Fruit fly (Drosophila melanogaster) whole organism, wandering third instar larva: ENCODE results near the gene CG15930.

Source experiments
- Abd-B ChIP-seq: fragments of >200 bp; optimal IDR thresholded peaks from 2 replicates; lab custom pipeline; 2017; ENCODE audit warnings: missing biosample characterization, missing genetic modification characterization
- CG32264 ChIP-seq: fragments of 200-800 bp; sonication (Bioruptor generic); optimal IDR thresholded peaks from 2 replicates; lab custom pipeline; 2016; ENCODE audit warnings: missing biosample characterization, missing genetic modification characterization
- CG9705 ChIP-seq: fragments of 200-800 bp; sonication (Bioruptor generic); optimal IDR thresholded peaks from 2 replicates; lab custom pipeline; 2018; ENCODE audit warnings: missing biosample characterization, mild to moderate bottlenecking, missing genetic modification characterization
- CrebA ChIP-seq: fragments of 200-800 bp; sonication (Bioruptor generic); optimal IDR thresholded peaks from 2 replicates; lab custom pipeline; 2016; ENCODE audit warnings: missing biosample characterization, mild to moderate bottlenecking, missing genetic modification characterization, borderline replicate concordance
- Dfd ChIP-seq: fragments of >200 bp; optimal IDR thresholded peaks from 2 replicates; lab custom pipeline; 2017; ENCODE audit warnings: missing biosample characterization, missing genetic modification characterization
- Dif ChIP-seq: fragments of 200-275, 200-300 bp; sonication (Bioruptor generic); optimal IDR thresholded peaks from 2 replicates; lab custom pipeline; 2018; ENCODE audit warnings: missing biosample characterization, missing genetic modification characterization; ENCODE audit not compliant: partially characterized antibody
- GATAd ChIP-seq: sonication (Bioruptor generic); optimal IDR thresholded peaks from 2 replicates; lab custom pipeline; 2016; ENCODE audit warnings: missing biosample characterization, missing genetic modification characterization
- HLH106 ChIP-seq: fragments of 200-800 bp; optimal IDR thresholded peaks from 3 replicates; lab custom pipeline; 2019; ENCODE audit warnings: missing biosample characterization, mild to moderate bottlenecking, missing genetic modification characterization, moderate library complexity
- Hnf4 ChIP-seq: fragments of 200-800 bp; sonication (Bioruptor generic); optimal IDR thresholded peaks from 2 replicates; lab custom pipeline; 2016; ENCODE audit warnings: missing biosample characterization, mild to moderate bottlenecking, missing genetic modification characterization
- Hr78 ChIP-seq: fragments of >200 bp; optimal IDR thresholded peaks from 2 replicates; lab custom pipeline; 2017; ENCODE audit warnings: missing biosample characterization, missing genetic modification characterization
- Hr83 ChIP-seq: fragments of 200-300 bp; sonication (Bioruptor generic); optimal IDR thresholded peaks from 2 replicates; lab custom pipeline; 2016; ENCODE audit warnings: missing biosample characterization, mild to moderate bottlenecking, missing genetic modification characterization, moderate library complexity; ENCODE audit not compliant: poor library complexity, severe bottlenecking
- Jra ChIP-seq: sonication (Bioruptor generic); optimal IDR thresholded peaks from 2 replicates; lab custom pipeline; 2016; ENCODE audit warnings: missing biosample characterization, missing genetic modification characterization
- Mio ChIP-seq: sonication (Bioruptor generic); optimal IDR thresholded peaks from 2 replicates; lab custom pipeline; 2016; ENCODE audit warnings: missing biosample characterization, missing genetic modification characterization
- Myc ChIP-seq: fragments of >200 bp; optimal IDR thresholded peaks from 2 replicates; lab custom pipeline; 2017
- N ChIP-seq: fragments of >200 bp; optimal IDR thresholded peaks from 2 replicates; lab custom pipeline; 2018; ENCODE audit warnings: missing biosample characterization, missing external identifiers, missing genetic modification characterization
- OdsH ChIP-seq: fragments of 200-800 bp; sonication (Bioruptor generic); optimal IDR thresholded peaks from 2 replicates; lab custom pipeline; 2016; ENCODE audit warnings: missing biosample characterization, mild to moderate bottlenecking, missing genetic modification characterization
- Rel ChIP-seq, 2 experiments: fragments of 200-800 bp; sonication (Bioruptor generic) in 1 of 2; optimal IDR thresholded peaks; 2 replicates in 1 of 2; 3 replicates in 1 of 2; lab custom pipeline; 2016 to 2019; ENCODE audit warnings: mild to moderate bottlenecking in 2 of 2, missing biosample characterization in 2 of 2, missing genetic modification characterization in 2 of 2, moderate library complexity in 1 of 2
- Sp1 ChIP-seq: fragments of 200-800 bp; sonication (Bioruptor generic); optimal IDR thresholded peaks from 3 replicates; lab custom pipeline; 2019; ENCODE audit warnings: missing biosample characterization, mild to moderate bottlenecking, missing genetic modification characterization, moderate library complexity
- Vsx2 ChIP-seq: fragments of 200-300, 225-300 bp; sonication (Bioruptor generic); optimal IDR thresholded peaks from 2 replicates; lab custom pipeline; 2018; ENCODE audit warnings: missing biosample characterization, missing genetic modification characterization; ENCODE audit not compliant: partially characterized antibody
- br ChIP-seq: fragments of 200-800 bp; sonication (Bioruptor generic); optimal IDR thresholded peaks from 2 replicates; lab custom pipeline; 2016; ENCODE audit warnings: missing biosample characterization, missing genetic modification characterization
- brk ChIP-seq: fragments of 200-800 bp; sonication (Bioruptor generic); optimal IDR thresholded peaks from 2 replicates; lab custom pipeline; 2016; ENCODE audit warnings: missing biosample characterization, mild to moderate bottlenecking, missing genetic modification characterization
- dl ChIP-seq, 2 experiments: fragments of 175-275, 200-275 bp in 1 of 2; fragments of 200-275 bp in 1 of 2; sonication (Bioruptor generic); optimal IDR thresholded peaks; lab custom pipeline; 2018; ENCODE audit warnings: mild to moderate bottlenecking in 2 of 2, missing biosample characterization in 2 of 2, missing genetic modification characterization in 2 of 2, moderate library complexity in 2 of 2; ENCODE audit not compliant: partially characterized antibody in 2 of 2, insufficient read depth in 1 of 2
- dmrt93B ChIP-seq: fragments of 200-800 bp; sonication (Bioruptor generic); optimal IDR thresholded peaks from 2 replicates; lab custom pipeline; 2018; ENCODE audit warnings: missing biosample characterization, mild to moderate bottlenecking, missing genetic modification characterization
- dsf ChIP-seq: sonication (Bioruptor generic); optimal IDR thresholded peaks from 2 replicates; lab custom pipeline; 2016; ENCODE audit warnings: missing biosample characterization, missing genetic modification characterization, borderline replicate concordance
- ey ChIP-seq: fragments of 200-800 bp; sonication (Bioruptor generic); optimal IDR thresholded peaks from 2 replicates; lab custom pipeline; 2016; ENCODE audit warnings: missing biosample characterization, missing genetic modification characterization
- foxo ChIP-seq, 2 experiments: fragments of 200-800 bp; sonication (Bioruptor generic); optimal IDR thresholded peaks; 2 replicates in 1 of 2; 3 replicates in 1 of 2; lab custom pipeline; 2016 to 2017; ENCODE audit warnings: missing biosample characterization in 2 of 2, missing genetic modification characterization in 2 of 2
- fru ChIP-seq: fragments of 200-800 bp; sonication (Bioruptor generic); optimal IDR thresholded peaks from 3 replicates; lab custom pipeline; 2016; ENCODE audit warnings: missing biosample characterization, mild to moderate bottlenecking, missing genetic modification characterization
- h ChIP-seq: fragments of 200-800 bp; sonication (Bioruptor generic); optimal IDR thresholded peaks from 3 replicates; lab custom pipeline; 2016; ENCODE audit warnings: missing biosample characterization, mild to moderate bottlenecking, missing genetic modification characterization
- jim ChIP-seq: fragments of 175-275, 200-325 bp; sonication (Bioruptor generic); optimal IDR thresholded peaks from 2 replicates; lab custom pipeline; 2016; ENCODE audit warnings: missing biosample characterization, mild to moderate bottlenecking, missing genetic modification characterization
- lola ChIP-seq: fragments of >200 bp; optimal IDR thresholded peaks from 2 replicates; lab custom pipeline; 2017; ENCODE audit warnings: missing biosample characterization, missing genetic modification characterization
- pan ChIP-seq: fragments of >200 bp; optimal IDR thresholded peaks from 2 replicates; lab custom pipeline; 2017
- psq ChIP-seq: fragments of 200-800 bp; sonication (Bioruptor generic); optimal IDR thresholded peaks from 3 replicates; lab custom pipeline; 2017; ENCODE audit warnings: missing biosample characterization, mild to moderate bottlenecking, missing genetic modification characterization, moderate library complexity
- rgr ChIP-seq: fragments of 200-800 bp; sonication (Bioruptor generic); optimal IDR thresholded peaks from 3 replicates; lab custom pipeline; 2016; ENCODE audit warnings: missing biosample characterization, mild to moderate bottlenecking, missing genetic modification characterization
- sage ChIP-seq: fragments of 200-800 bp; sonication (Bioruptor generic); optimal IDR thresholded peaks from 2 replicates; lab custom pipeline; 2016; ENCODE audit warnings: missing biosample characterization, mild to moderate bottlenecking, missing genetic modification characterization
- sv ChIP-seq: fragments of 200-800 bp; sonication (Bioruptor generic); optimal IDR thresholded peaks from 3 replicates; lab custom pipeline; 2016; ENCODE audit warnings: missing biosample characterization, missing genetic modification characterization
- tai ChIP-seq: sonication (Bioruptor generic); optimal IDR thresholded peaks from 2 replicates; lab custom pipeline; 2016; ENCODE audit warnings: missing biosample characterization, missing genetic modification characterization
- usp ChIP-seq: fragments of >200 bp; optimal IDR thresholded peaks from 2 replicates; lab custom pipeline; 2017; ENCODE audit warnings: missing biosample characterization, missing genetic modification characterization
- woc ChIP-seq: sonication (Bioruptor generic); optimal IDR thresholded peaks from 2 replicates; lab custom pipeline; 2016; ENCODE audit warnings: missing biosample characterization, mild to moderate bottlenecking, missing genetic modification characterization

CG15930 gene

dm6 chrX:5305591-5305990, 11.5 kb downstream of the CG15930 start, which contains the start of gene CG3323:
Gene CG3323 (minus strand): TSS chrX:5305691.
- TF ChIP-seq brk (GFP tag; lab: Kevin White, UChicago) (no peak), dl (GFP tag; optimal IDR thresholded peaks at IDR 0.05; lab: Kevin White, UChicago; ENCODE audit: insufficient read depth in 1 of 2, partially characterized antibody in 2 of 2) (no peak)

dm6 chrX:5300623-5301283, 16.3 kb downstream of the CG15930 start:
- TF ChIP-seq usp (no peak), OdsH (GFP tag; lab: Kevin White, UChicago) (peak; percentile 14), CG9705 (GFP tag; lab: Kevin White, UChicago) (no peak), Vsx2 (no peak), Myc (lab: Kevin White, UChicago) (no peak), tai (GFP tag; lab: Kevin White, UChicago) (no peak), dsf (GFP tag; lab: Kevin White, UChicago) (no peak), HLH106 (tag; lab: Kevin White, UChicago) (peak; percentile 41), sage (GFP tag; lab: Kevin White, UChicago) (no peak), dl (GFP tag; optimal IDR thresholded peaks at IDR 0.05; lab: Kevin White, UChicago; ENCODE audit: insufficient read depth in 1 of 2, partially characterized antibody in 2 of 2) (no peak), Jra (GFP tag; lab: Kevin White, UChicago) (no peak), rgr (GFP tag; lab: Kevin White, UChicago) (peak; percentile 28), Dif (no peak), Hr78 (GFP tag; lab: Kevin White, UChicago) (no peak), Hr83 (no peak), brk (GFP tag; lab: Kevin White, UChicago) (no peak), fru (GFP tag; lab: Kevin White, UChicago) (peak; percentile 18), Sp1 (GFP tag; lab: Kevin White, UChicago) (peak; percentile 11), Dfd (peak; percentile 30), h (GFP tag; lab: Kevin White, UChicago) (peak; percentile 36), sv (GFP tag; lab: Kevin White, UChicago) (no peak), ey (GFP tag; lab: Kevin White, UChicago) (no peak), jim (GFP tag; lab: Kevin White, UChicago) (no peak), N (GFP tag; lab: Kevin White, UChicago) (no peak), Abd-B (GFP tag; lab: Kevin White, UChicago) (no peak), Mio (no peak), lola (GFP tag; lab: Kevin White, UChicago) (no peak), Hnf4 (no peak), GATAd (GFP tag; lab: Kevin White, UChicago) (no peak), pan (lab: Kevin White, UChicago) (no peak), CrebA (no peak), woc (GFP tag; lab: Kevin White, UChicago) (peak; percentile 45), Rel (GFP tag; optimal IDR thresholded peaks at IDR 0.05; lab: Kevin White, UChicago) (no peak), Rel (tag; optimal IDR thresholded peaks at IDR 0.05; lab: Kevin White, UChicago) (no peak), CG32264 (GFP tag; lab: Kevin White, UChicago) (no peak), foxo (GFP tag; optimal IDR thresholded peaks at IDR 0.05; lab: Kevin White, UChicago) (peak in 1 of 2 experiments; percentile 38), psq (GFP tag; lab: Kevin White, UChicago) (no peak), br (peak; percentile 44), dmrt93B (GFP tag; lab: Kevin White, UChicago) (peak; percentile 12)

DNA sequence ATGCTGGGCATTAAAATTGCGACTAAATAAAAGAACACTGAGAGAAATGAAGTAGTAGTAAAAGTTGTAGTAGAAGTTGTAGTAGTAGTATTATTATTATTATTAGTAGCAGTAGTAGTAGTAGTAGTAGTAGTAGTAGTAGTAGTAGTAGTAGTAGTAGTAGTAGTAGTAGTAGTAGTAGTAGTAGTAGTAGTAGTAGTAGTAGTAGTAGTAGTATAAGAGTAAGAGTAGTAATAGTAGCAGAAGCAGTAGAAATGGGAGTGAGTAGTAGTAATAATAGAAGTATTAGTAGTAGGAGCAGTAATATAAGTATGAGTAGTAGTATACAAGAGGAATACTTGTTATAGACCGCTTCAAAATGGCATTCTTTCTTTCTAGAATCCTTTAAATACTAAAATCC, 17.1 kb downstream of the CG15930 start:
- no peak for TF ChIP-seq rgr (GFP tag; lab: Kevin White, UChicago)
- TF ChIP-seq foxo (GFP tag; optimal IDR thresholded peaks at IDR 0.05; lab: Kevin White, UChicago), result peak in 1 of 2 experiments; percentile 15
